Fruit fly (Drosophila melanogaster) whole organism, embryonic: ENCODE results near the gene CG17109.

Experiments
- Antp ChIP-seq: fragments of 200-800 bp; sonication (Bioruptor generic); optimal IDR thresholded peaks from 3 replicates; lab custom pipeline; 2016; ENCODE audit warnings: missing biosample characterization, missing genetic modification characterization
- B-H1 ChIP-seq: fragments of 200-800 bp; sonication (Bioruptor generic); IDR thresholded peaks from 3 replicates; pipeline ENCODE4 v1.3.6; 2022; ENCODE audit warnings: missing biosample characterization, missing genetic modification characterization
- BtbVII ChIP-seq: fragments of 200-800 bp; sonication (Bioruptor generic); optimal IDR thresholded peaks from 3 replicates; lab custom pipeline; 2017; ENCODE audit warnings: missing biosample characterization, mild to moderate bottlenecking, missing genetic modification characterization
- CG10209 ChIP-seq: fragments of 200-800 bp; sonication (Bioruptor generic); optimal IDR thresholded peaks from 3 replicates; lab custom pipeline; 2017; ENCODE audit warnings: missing biosample characterization, mild to moderate bottlenecking, missing genetic modification characterization, missing genetic modification reagents
- CG10431 ChIP-seq: fragments of 200-800 bp; sonication (Bioruptor generic); optimal IDR thresholded peaks from 3 replicates; lab custom pipeline; 2018; ENCODE audit warnings: missing biosample characterization, mild to moderate bottlenecking, missing genetic modification characterization
- CG10565 ChIP-seq: fragments of 200-800 bp; sonication (Bioruptor generic); optimal IDR thresholded peaks from 3 replicates; lab custom pipeline; 2016; ENCODE audit warnings: missing biosample characterization, mild to moderate bottlenecking, missing genetic modification characterization
- CG12104 ChIP-seq: fragments of 200-800 bp; sonication (Bioruptor generic); optimal IDR thresholded peaks from 3 replicates; lab custom pipeline; 2016; ENCODE audit warnings: missing biosample characterization, missing genetic modification characterization
- CG12219 ChIP-seq: fragments of 200-800 bp; sonication (Bioruptor generic); optimal IDR thresholded peaks from 3 replicates; lab custom pipeline; 2018; ENCODE audit warnings: missing biosample characterization, mild to moderate bottlenecking, missing genetic modification characterization
- CG13624 ChIP-seq: fragments of 200-800 bp; sonication (Bioruptor generic); optimal IDR thresholded peaks from 2 replicates; lab custom pipeline; 2016; ENCODE audit warnings: missing biosample characterization, missing genetic modification characterization
- CG13775 ChIP-seq: fragments of 200-800 bp; sonication (Bioruptor generic); optimal IDR thresholded peaks from 3 replicates; lab custom pipeline; 2017; ENCODE audit warnings: missing biosample characterization, mild to moderate bottlenecking, missing genetic modification characterization
- CG14014 ChIP-seq: fragments of 200-800 bp; sonication (Bioruptor generic); IDR thresholded peaks from 2 replicates; pipeline ENCODE4 v1.3.6; 2022; ENCODE audit warnings: missing biosample characterization, missing genetic modification characterization
- CG14441 ChIP-seq: fragments of 200-800 bp; sonication (Bioruptor generic); IDR thresholded peaks from 2 replicates; pipeline ENCODE4 v1.3.6; 2022; ENCODE audit warnings: missing biosample characterization, missing genetic modification characterization
- CG15269 ChIP-seq: fragments of 200-800 bp; sonication (Bioruptor generic); optimal IDR thresholded peaks from 2 replicates; lab custom pipeline; 2018; ENCODE audit warnings: missing biosample characterization, mild to moderate bottlenecking, missing genetic modification characterization, moderate library complexity
- CG2199 ChIP-seq: fragments of 200-800 bp; sonication (Bioruptor generic); IDR thresholded peaks from 3 replicates; pipeline ENCODE4 v1.3.6; 2022; ENCODE audit warnings: missing biosample characterization, missing genetic modification characterization
- CG2889 ChIP-seq: fragments of 200-800 bp; sonication (Bioruptor generic); IDR thresholded peaks from 3 replicates; pipeline ENCODE4 v1.3.6; 2022; ENCODE audit warnings: missing biosample characterization, missing genetic modification characterization
- CG30020 ChIP-seq: fragments of 200-800 bp; optimal IDR thresholded peaks from 2 replicates; lab custom pipeline; 2019; ENCODE audit warnings: missing biosample characterization, mild to moderate bottlenecking, missing genetic modification characterization, moderate library complexity
- CG4617 ChIP-seq: fragments of 200-800 bp; sonication (Bioruptor generic); optimal IDR thresholded peaks from 3 replicates; lab custom pipeline; 2016; ENCODE audit warnings: missing biosample characterization, missing genetic modification characterization, borderline replicate concordance
- CG6175 ChIP-seq: fragments of 200-800 bp; sonication (Bioruptor generic); IDR thresholded peaks from 3 replicates; pipeline ENCODE4 v1.3.6; 2022; ENCODE audit warnings: missing biosample characterization, missing genetic modification characterization
- CG6683 ChIP-seq: fragments of 200-800 bp; sonication (Bioruptor generic); optimal IDR thresholded peaks from 2 replicates; lab custom pipeline; 2017; ENCODE audit warnings: missing biosample characterization, mild to moderate bottlenecking, missing genetic modification characterization, missing genetic modification reagents
- CTCF ChIP-seq: fragments of 200-800 bp; sonication (Bioruptor generic); optimal IDR thresholded peaks from 2 replicates; lab custom pipeline; 2017; ENCODE audit warnings: missing biosample characterization, mild to moderate bottlenecking, missing genetic modification characterization, moderate library complexity
- D19A ChIP-seq: fragments of 200-800 bp; optimal IDR thresholded peaks from 3 replicates; lab custom pipeline; 2019; ENCODE audit warnings: missing biosample characterization, mild to moderate bottlenecking, missing genetic modification characterization, moderate library complexity
- H2.0 ChIP-seq: fragments of 200-800 bp; sonication (Bioruptor generic); IDR thresholded peaks from 2 replicates; pipeline ENCODE4 v1.3.6; 2022; ENCODE audit warnings: missing biosample characterization, missing genetic modification characterization
- Hr39 ChIP-seq: fragments of >200 bp; optimal IDR thresholded peaks from 2 replicates; lab custom pipeline; 2017
- Lim3 ChIP-seq: fragments of 200-800 bp; sonication (Bioruptor generic); IDR thresholded peaks from 2 replicates; pipeline ENCODE4 v1.3.6; 2022; ENCODE audit warnings: missing biosample characterization, missing genetic modification characterization
- Max ChIP-seq: fragments of 200-800 bp; sonication (Bioruptor generic); optimal IDR thresholded peaks from 2 replicates; lab custom pipeline; 2016; ENCODE audit warnings: missing biosample characterization, mild to moderate bottlenecking, missing genetic modification characterization
- Mes4 ChIP-seq: fragments of 200-800 bp; sonication (Bioruptor generic); optimal IDR thresholded peaks from 2 replicates; lab custom pipeline; 2016; ENCODE audit warnings: missing biosample characterization, missing genetic modification characterization
- NC2β ChIP-seq: fragments of 200-800 bp; sonication (Bioruptor generic); optimal IDR thresholded peaks from 2 replicates; lab custom pipeline; 2016; ENCODE audit warnings: missing biosample characterization, missing genetic modification characterization
- NFAT ChIP-seq: fragments of 200-800 bp; sonication (Bioruptor generic); IDR thresholded peaks from 2 replicates; pipeline ENCODE4 v1.3.6; 2022; ENCODE audit warnings: missing biosample characterization, missing genetic modification characterization
- NK7.1 ChIP-seq: fragments of 200-800 bp; sonication (Bioruptor generic); optimal IDR thresholded peaks from 3 replicates; lab custom pipeline; 2016; ENCODE audit warnings: missing biosample characterization, missing genetic modification characterization
- Oli ChIP-seq: fragments of 200-800 bp; sonication (Bioruptor generic); optimal IDR thresholded peaks from 2 replicates; lab custom pipeline; 2018; ENCODE audit warnings: missing biosample characterization, mild to moderate bottlenecking, missing genetic modification characterization, moderate library complexity
- Scr ChIP-seq: fragments of 200-800 bp; sonication (Bioruptor generic); IDR thresholded peaks from 2 replicates; pipeline ENCODE4 v1.3.6; 2022; ENCODE audit warnings: missing biosample characterization, missing genetic modification characterization; ENCODE audit not compliant: partially characterized antibody
- Usf ChIP-seq: fragments of 200-800 bp; sonication (Bioruptor generic); optimal IDR thresholded peaks from 2 replicates; lab custom pipeline; 2017; ENCODE audit warnings: missing genotype, missing biosample characterization, missing genetic modification characterization
- crp ChIP-seq, 2 experiments: fragments of 200-800 bp; sonication (Bioruptor generic); optimal IDR thresholded peaks; 2 replicates in 1 of 2; 3 replicates in 1 of 2; lab custom pipeline; 2017; ENCODE audit warnings: missing biosample characterization in 2 of 2, missing genetic modification characterization in 2 of 2, mild to moderate bottlenecking in 1 of 2, moderate library complexity in 1 of 2
- cwo ChIP-seq: fragments of 200-800 bp; sonication (Bioruptor generic); optimal IDR thresholded peaks from 3 replicates; lab custom pipeline; 2017; ENCODE audit warnings: missing biosample characterization, missing genetic modification characterization, mild to moderate bottlenecking, moderate library complexity, missing genetic modification reagents
- dati ChIP-seq: fragments of 200-800 bp; sonication (Bioruptor generic); IDR thresholded peaks from 2 replicates; pipeline ENCODE4 v1.3.6; 2022; ENCODE audit warnings: missing biosample characterization, missing genetic modification characterization
- dmrt99B ChIP-seq: fragments of 200-800 bp; sonication (Bioruptor generic); optimal IDR thresholded peaks from 2 replicates; lab custom pipeline; 2018; ENCODE audit warnings: missing biosample characterization, mild to moderate bottlenecking, missing genetic modification characterization, moderate library complexity
- exex ChIP-seq: fragments of 200-800 bp; sonication (Bioruptor generic); optimal IDR thresholded peaks from 4 replicates; lab custom pipeline; 2018; ENCODE audit warnings: missing biosample characterization, mild to moderate bottlenecking, missing genetic modification characterization, moderate library complexity
- fd96Cb ChIP-seq: fragments of 200-800 bp; sonication (Bioruptor generic); optimal IDR thresholded peaks from 2 replicates; lab custom pipeline; 2018; ENCODE audit warnings: missing biosample characterization, mild to moderate bottlenecking, missing genetic modification characterization, moderate library complexity
- gcm2 ChIP-seq: fragments of 200-800 bp; sonication (Bioruptor generic); optimal IDR thresholded peaks from 2 replicates; lab custom pipeline; 2016; ENCODE audit warnings: missing biosample characterization, missing genetic modification characterization
- knrl ChIP-seq: fragments of 200-800 bp; sonication (Bioruptor generic); IDR thresholded peaks from 3 replicates; pipeline ENCODE4 v1.3.6; 2022; ENCODE audit warnings: missing biosample characterization, missing genetic modification characterization; ENCODE audit not compliant: partially characterized antibody
- lov ChIP-seq, 2 experiments: fragments of 200-800 bp in 1 of 2; fragments of >200 bp in 1 of 2; sonication (Bioruptor generic) in 1 of 2; IDR thresholded peaks in 1 of 2; optimal IDR thresholded peaks in 1 of 2; 2 replicates in 1 of 2; 3 replicates in 1 of 2; pipeline versions ENCODE4 v1.3.6 to Lab custom; 2017 to 2022; ENCODE audit warnings: missing biosample characterization in 1 of 2, missing genetic modification characterization in 1 of 2
- nerfin-1 ChIP-seq: fragments of 200-800 bp; sonication (Bioruptor generic); optimal IDR thresholded peaks from 3 replicates; lab custom pipeline; 2019; ENCODE audit warnings: missing biosample characterization, mild to moderate bottlenecking, missing genetic modification characterization, moderate library complexity
- prd ChIP-seq, 3 experiments: fragments of >200 bp in 2 of 3; fragments of 200-800 bp in 1 of 3; sonication (Bioruptor generic) in 1 of 3; optimal IDR thresholded peaks in 2 of 3; IDR thresholded peaks in 1 of 3; 2 replicates in 2 of 3; 3 replicates in 1 of 3; pipeline versions ENCODE4 v1.3.6 to Lab custom; 2017 to 2022; ENCODE audit warnings: missing biosample characterization in 1 of 3, missing genetic modification characterization in 1 of 3
- rib ChIP-seq: fragments of 200-800 bp; sonication (Bioruptor generic); IDR thresholded peaks from 2 replicates; pipeline ENCODE4 v1.3.6; 2022; ENCODE audit warnings: missing biosample characterization, missing genetic modification characterization
- salm ChIP-seq: fragments of 200-800 bp; sonication (Bioruptor generic); optimal IDR thresholded peaks from 2 replicates; lab custom pipeline; 2018; ENCODE audit warnings: missing biosample characterization, mild to moderate bottlenecking, missing genetic modification characterization
- sd ChIP-seq: fragments of 200-800 bp; sonication (Bioruptor generic); optimal IDR thresholded peaks from 3 replicates; lab custom pipeline; 2018; ENCODE audit warnings: missing biosample characterization, mild to moderate bottlenecking, missing genetic modification characterization, moderate library complexity
- sima ChIP-seq: fragments of 200-800 bp; sonication (Bioruptor generic); optimal IDR thresholded peaks from 2 replicates; lab custom pipeline; 2016; ENCODE audit warnings: missing biosample characterization, missing genetic modification characterization
- slou ChIP-seq: fragments of 200-800 bp; sonication (Bioruptor generic); optimal IDR thresholded peaks from 3 replicates; lab custom pipeline; 2016; ENCODE audit warnings: missing biosample characterization, missing genetic modification characterization
- wek ChIP-seq: fragments of 200-800 bp; sonication (Bioruptor generic); optimal IDR thresholded peaks from 3 replicates; lab custom pipeline; 2018; ENCODE audit warnings: missing biosample characterization, mild to moderate bottlenecking, missing genetic modification characterization, moderate library complexity

CG17109 gene

DNA sequence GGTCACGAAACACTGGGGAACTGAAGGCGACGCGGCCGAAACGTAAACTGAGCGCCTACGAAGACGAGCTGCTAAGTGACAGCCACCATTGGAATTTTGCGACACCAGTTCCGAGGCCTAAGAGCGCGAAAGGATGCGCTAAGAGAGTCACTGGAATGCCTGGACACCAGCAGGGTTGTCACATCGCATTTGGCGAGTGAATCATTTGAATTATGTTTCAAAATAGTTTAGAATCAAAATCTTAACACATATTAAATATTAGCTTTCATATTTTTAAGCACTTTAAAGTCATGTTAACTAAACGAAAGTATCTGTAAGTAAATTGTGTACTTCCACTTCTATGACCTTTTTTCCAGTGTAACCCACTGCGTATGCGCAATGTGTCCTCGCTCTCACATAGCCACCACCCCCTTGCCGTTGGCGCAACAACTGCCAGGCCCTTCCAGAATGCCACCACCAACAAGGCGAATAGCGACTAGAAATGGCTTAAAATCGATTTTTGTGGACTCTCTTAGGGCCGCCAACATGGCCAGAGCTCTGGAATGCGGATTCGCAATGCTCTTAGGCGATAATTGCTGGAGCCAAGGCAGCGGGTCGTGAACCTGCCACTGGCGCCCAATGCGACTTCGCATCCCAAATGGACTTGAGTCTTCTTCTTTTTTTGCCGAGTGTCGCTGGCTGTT lies 17.3 kb downstream of the CG17109 start, which contains the start of gene Cow (continued):
- peak; percentile 32 for TF ChIP-seq Antp (GFP tag; lab: Kevin White, UChicago)
- TF ChIP-seq CG2199 (GFP tag; lab: Robert Waterston, UW) = no peak
- TF ChIP-seq dmrt99B (tag; lab: Kevin White, UChicago) = peak; percentile 69
- no peak for TF ChIP-seq prd (optimal IDR thresholded peaks at IDR 0.05; lab: Kevin White, UChicago)
- peak; percentile 75 for TF ChIP-seq prd (GFP tag; IDR thresholded peaks at IDR 0.05; lab: Robert Waterston, UW)
- TF ChIP-seq sima (GFP tag; lab: Kevin White, UChicago) = no peak
- TF ChIP-seq CG13775 = peak; percentile 46
- 0 out of 3 replicates have a peak, but pooled peaks have one; percentile 43 for TF ChIP-seq CG6175
- TF ChIP-seq salm = no peak
- TF ChIP-seq CG14014 (GFP tag; lab: Robert Waterston, UW) = peak; percentile 82
- TF ChIP-seq NC2β (GFP tag; lab: Kevin White, UChicago) = no peak
- TF ChIP-seq gcm2 (GFP tag; lab: Kevin White, UChicago) = peak; percentile 26
- TF ChIP-seq CG12104 (GFP tag; lab: Kevin White, UChicago) = peak; percentile 24
- TF ChIP-seq Usf = no peak
- TF ChIP-seq knrl (GFP tag; lab: Robert Waterston, UW) = no peak
- TF ChIP-seq CG10431 = no peak
- peak; percentile 4 for TF ChIP-seq Mes4 (GFP tag; lab: Kevin White, UChicago)
- no peak for TF ChIP-seq dati
- TF ChIP-seq BtbVII = peak; percentile 35
- peak; percentile 21 for TF ChIP-seq exex (tag; lab: Kevin White, UChicago)
- no peak for TF ChIP-seq CG30020 (tag; lab: Kevin White, UChicago)
- peak; percentile 36 for TF ChIP-seq Max
- TF ChIP-seq slou = no peak
- TF ChIP-seq crp (GFP tag; optimal IDR thresholded peaks at IDR 0.05; lab: Kevin White, UChicago) = no peak
- peak; percentile 52 for TF ChIP-seq Oli (tag; lab: Kevin White, UChicago)
- TF ChIP-seq CG2889 = no peak; the same call in 2 of the 3 replicates
- no peak for TF ChIP-seq fd96Cb (tag; lab: Kevin White, UChicago)
- TF ChIP-seq CTCF (GFP tag; lab: Kevin White, UChicago) = no peak
- peak; percentile 18 for TF ChIP-seq CG12219 (GFP tag; lab: Kevin White, UChicago)
- TF ChIP-seq NK7.1 = no peak
- no peak for TF ChIP-seq NFAT (GFP tag; lab: Robert Waterston, UW)
- TF ChIP-seq rib (GFP tag; lab: Robert Waterston, UW) = no peak
- peak; percentile 68 for TF ChIP-seq CG14441 (GFP tag; lab: Robert Waterston, UW)
- TF ChIP-seq CG4617 (GFP tag; lab: Kevin White, UChicago) = no peak
- no peak for TF ChIP-seq Scr
- no peak for TF ChIP-seq Lim3 (GFP tag; lab: Robert Waterston, UW)
- TF ChIP-seq CG10565 = no peak
- peak; percentile 49 for TF ChIP-seq B-H1 (GFP tag; lab: Robert Waterston, UW)
- TF ChIP-seq CG6683 (GFP tag; lab: Kevin White, UChicago) = peak; percentile 80
- no peak for TF ChIP-seq Hr39 (lab: Kevin White, UChicago)
- TF ChIP-seq sd = peak; percentile 41
- peak; percentile 17 for TF ChIP-seq D19A (tag; lab: Kevin White, UChicago)
- peak; percentile 71 for TF ChIP-seq CG15269 (tag; lab: Kevin White, UChicago)
- TF ChIP-seq CG10209 = peak; percentile 60
- peak; percentile 40 for TF ChIP-seq nerfin-1
- TF ChIP-seq wek = no peak
- peak; percentile 54 for TF ChIP-seq CG13624
- no peak for TF ChIP-seq lov (optimal IDR thresholded peaks at IDR 0.05; lab: Kevin White, UChicago)
- no peak for TF ChIP-seq lov (GFP tag; IDR thresholded peaks at IDR 0.05; lab: Robert Waterston, UW)
- peak; percentile 72 for TF ChIP-seq cwo (GFP tag; lab: Kevin White, UChicago)
- peak; percentile 35; the same call in 1 of the 2 replicates for TF ChIP-seq H2.0
